Fruit fly (Drosophila melanogaster): Measurements from ENCODE around the gene SdhBL.

dm6 chrX:18942648-18943047, 48.4 kb downstream of the SdhBL start:
- no peak for TF ChIP-seq brk (GFP tag; optimal IDR thresholded peaks at IDR 0.05)
- no peak for TF ChIP-seq h (GFP tag; optimal IDR thresholded peaks at IDR 0.05)
- TF ChIP-seq usp (GFP tag; optimal IDR thresholded peaks at IDR 0.05), result no peak
- no peak for TF ChIP-seq Vsx2 (GFP tag; optimal IDR thresholded peaks at IDR 0.05; ENCODE audit: partially characterized antibody)
- TF ChIP-seq foxo (GFP tag; optimal IDR thresholded peaks at IDR 0.05), result no peak
- TF ChIP-seq br (GFP tag; optimal IDR thresholded peaks at IDR 0.05), result no peak
- no peak for TF ChIP-seq ey (GFP tag; optimal IDR thresholded peaks at IDR 0.05)
